Worm (Caenorhabditis elegans) whole organism, midembryonic: ENCODE data around the gene srx-68.

Experiments
- T22C8.4 ChIP-seq: fragments of 200-800 bp; sonication (Bioruptor generic); IDR thresholded peaks from 2 replicates; pipeline ENCODE4 v1.3.6; 2022; ENCODE audit warnings: missing genetic modification characterization, missing compliant biosample characterization
- cog-1 ChIP-seq: sonication (generic microtip); optimal IDR thresholded peaks from 2 replicates; lab custom pipeline; 2016; ENCODE audit warnings: missing genetic modification characterization, missing compliant biosample characterization
- flt-1 ChIP-seq: fragments of 200-800 bp; sonication (Bioruptor generic); IDR thresholded peaks from 2 replicates; pipeline ENCODE4 v1.3.6; 2022; ENCODE audit warnings: missing genetic modification characterization, missing compliant biosample characterization
- klf-2 ChIP-seq: fragments of 200-800 bp; sonication (Bioruptor generic); conservative IDR thresholded peaks from 2 replicates; pipeline ENCODE4 v1.3.6; 2022; ENCODE audit warnings: missing genetic modification reagents, missing genetic modification characterization, missing compliant biosample characterization
- med-1 ChIP-seq: sonication (generic microtip); optimal IDR thresholded peaks from 2 replicates; lab custom pipeline; 2017; ENCODE audit warnings: missing genetic modification characterization, mild to moderate bottlenecking, missing compliant biosample characterization, antibody characterized with exemption, missing genetic modification reagents; ENCODE audit not compliant: insufficient read depth
- ref-1 ChIP-seq: fragments of 200-800 bp; sonication (Bioruptor generic); conservative IDR thresholded peaks from 2 replicates; pipeline ENCODE4 v1.3.6; 2022; ENCODE audit warnings: missing genetic modification reagents, missing genetic modification characterization, missing compliant biosample characterization
- tab-1 ChIP-seq: fragments of 200-800 bp; sonication (Bioruptor generic); IDR thresholded peaks from 2 replicates; pipeline ENCODE4 v1.3.6; 2022; ENCODE audit warnings: missing genetic modification characterization, missing compliant biosample characterization
- ztf-23 ChIP-seq: fragments of 200-800 bp; sonication (Bioruptor generic); IDR thresholded peaks from 2 replicates; pipeline ENCODE4 v1.3.6; 2022; ENCODE audit warnings: missing genetic modification reagents, missing genetic modification characterization, missing compliant biosample characterization
- ztf-29 ChIP-seq: fragments of 200-800 bp; sonication (Bioruptor generic); IDR thresholded peaks from 2 replicates; pipeline ENCODE4 v1.3.6; 2022; ENCODE audit warnings: missing genetic modification reagents, missing genetic modification characterization, missing compliant biosample characterization

srx-68 gene

DNA sequence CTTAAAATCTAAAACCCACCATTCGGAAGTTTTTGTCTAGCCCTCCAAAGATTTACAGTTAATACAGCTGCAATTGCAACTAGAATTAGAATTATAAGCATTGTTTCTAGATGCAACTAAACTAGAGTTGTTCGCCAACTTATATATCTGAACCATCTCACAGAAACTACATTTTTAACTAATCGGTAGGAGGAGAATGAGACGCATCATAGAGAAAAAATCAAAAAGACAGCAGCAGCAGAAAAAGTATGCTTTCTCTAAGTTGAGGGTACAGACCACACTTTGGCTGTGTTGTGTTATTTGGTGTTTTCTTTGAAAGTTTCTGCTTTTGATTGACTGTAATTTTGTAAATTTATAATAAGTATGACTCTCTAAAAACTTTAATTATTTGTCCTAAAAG, 51.1 kb downstream of the srx-68 start, which contains the start of gene cyp-34A7:
Gene cyp-34A7 (minus strand): TSS at position 101 of the 400 bp plus-strand sequence.
- TF ChIP-seq cog-1 (tag; lab: Kevin White, UChicago) (no peak), T22C8.4 (GFP tag; lab: Robert Waterston, UW) (no peak), tab-1 (no peak), med-1 (GFP tag; lab: Kevin White, UChicago) (no peak), ref-1 (GFP tag; lab: Robert Waterston, UW) (no peak), ztf-29 (GFP tag; lab: Robert Waterston, UW) (no peak), ztf-23 (GFP tag; lab: Robert Waterston, UW) (no peak), flt-1 (no peak), klf-2 (GFP tag; lab: Robert Waterston, UW) (no peak)
